Fruit fly (Drosophila melanogaster) whole organism, wandering third instar larva: ENCODE results near the gene Tps1.

Source experiments
- CG9705 ChIP-seq: fragments of 200-800 bp; sonication (Bioruptor generic); optimal IDR thresholded peaks from 2 replicates; lab custom pipeline; 2018; ENCODE audit warnings: missing biosample characterization, mild to moderate bottlenecking, missing genetic modification characterization
- CrebA ChIP-seq: fragments of 200-800 bp; sonication (Bioruptor generic); optimal IDR thresholded peaks from 2 replicates; lab custom pipeline; 2016; ENCODE audit warnings: missing biosample characterization, mild to moderate bottlenecking, missing genetic modification characterization, borderline replicate concordance
- Jra ChIP-seq: sonication (Bioruptor generic); optimal IDR thresholded peaks from 2 replicates; lab custom pipeline; 2016; ENCODE audit warnings: missing biosample characterization, missing genetic modification characterization
- Mio ChIP-seq: sonication (Bioruptor generic); optimal IDR thresholded peaks from 2 replicates; lab custom pipeline; 2016; ENCODE audit warnings: missing biosample characterization, missing genetic modification characterization
- OdsH ChIP-seq: fragments of 200-800 bp; sonication (Bioruptor generic); optimal IDR thresholded peaks from 2 replicates; lab custom pipeline; 2016; ENCODE audit warnings: missing biosample characterization, mild to moderate bottlenecking, missing genetic modification characterization
- Sp1 ChIP-seq: fragments of 200-800 bp; sonication (Bioruptor generic); optimal IDR thresholded peaks from 3 replicates; lab custom pipeline; 2019; ENCODE audit warnings: missing biosample characterization, mild to moderate bottlenecking, missing genetic modification characterization, moderate library complexity
- Vsx2 ChIP-seq: fragments of 200-300, 225-300 bp; sonication (Bioruptor generic); optimal IDR thresholded peaks from 2 replicates; lab custom pipeline; 2018; ENCODE audit warnings: missing biosample characterization, missing genetic modification characterization; ENCODE audit not compliant: partially characterized antibody
- brk ChIP-seq: fragments of 200-800 bp; sonication (Bioruptor generic); optimal IDR thresholded peaks from 2 replicates; lab custom pipeline; 2016; ENCODE audit warnings: missing biosample characterization, mild to moderate bottlenecking, missing genetic modification characterization
- dmrt93B ChIP-seq: fragments of 200-800 bp; sonication (Bioruptor generic); optimal IDR thresholded peaks from 2 replicates; lab custom pipeline; 2018; ENCODE audit warnings: missing biosample characterization, mild to moderate bottlenecking, missing genetic modification characterization
- dsf ChIP-seq: sonication (Bioruptor generic); optimal IDR thresholded peaks from 2 replicates; lab custom pipeline; 2016; ENCODE audit warnings: missing biosample characterization, missing genetic modification characterization, borderline replicate concordance
- h ChIP-seq: fragments of 200-800 bp; sonication (Bioruptor generic); optimal IDR thresholded peaks from 3 replicates; lab custom pipeline; 2016; ENCODE audit warnings: missing biosample characterization, mild to moderate bottlenecking, missing genetic modification characterization
- jim ChIP-seq: fragments of 175-275, 200-325 bp; sonication (Bioruptor generic); optimal IDR thresholded peaks from 2 replicates; lab custom pipeline; 2016; ENCODE audit warnings: missing biosample characterization, mild to moderate bottlenecking, missing genetic modification characterization
- pan ChIP-seq: fragments of >200 bp; optimal IDR thresholded peaks from 2 replicates; lab custom pipeline; 2017
- rgr ChIP-seq: fragments of 200-800 bp; sonication (Bioruptor generic); optimal IDR thresholded peaks from 3 replicates; lab custom pipeline; 2016; ENCODE audit warnings: missing biosample characterization, mild to moderate bottlenecking, missing genetic modification characterization
- sage ChIP-seq: fragments of 200-800 bp; sonication (Bioruptor generic); optimal IDR thresholded peaks from 2 replicates; lab custom pipeline; 2016; ENCODE audit warnings: missing biosample characterization, mild to moderate bottlenecking, missing genetic modification characterization
- tai ChIP-seq: sonication (Bioruptor generic); optimal IDR thresholded peaks from 2 replicates; lab custom pipeline; 2016; ENCODE audit warnings: missing biosample characterization, missing genetic modification characterization
- woc ChIP-seq: sonication (Bioruptor generic); optimal IDR thresholded peaks from 2 replicates; lab custom pipeline; 2016; ENCODE audit warnings: missing biosample characterization, mild to moderate bottlenecking, missing genetic modification characterization

The Tps1 gene

DNA sequence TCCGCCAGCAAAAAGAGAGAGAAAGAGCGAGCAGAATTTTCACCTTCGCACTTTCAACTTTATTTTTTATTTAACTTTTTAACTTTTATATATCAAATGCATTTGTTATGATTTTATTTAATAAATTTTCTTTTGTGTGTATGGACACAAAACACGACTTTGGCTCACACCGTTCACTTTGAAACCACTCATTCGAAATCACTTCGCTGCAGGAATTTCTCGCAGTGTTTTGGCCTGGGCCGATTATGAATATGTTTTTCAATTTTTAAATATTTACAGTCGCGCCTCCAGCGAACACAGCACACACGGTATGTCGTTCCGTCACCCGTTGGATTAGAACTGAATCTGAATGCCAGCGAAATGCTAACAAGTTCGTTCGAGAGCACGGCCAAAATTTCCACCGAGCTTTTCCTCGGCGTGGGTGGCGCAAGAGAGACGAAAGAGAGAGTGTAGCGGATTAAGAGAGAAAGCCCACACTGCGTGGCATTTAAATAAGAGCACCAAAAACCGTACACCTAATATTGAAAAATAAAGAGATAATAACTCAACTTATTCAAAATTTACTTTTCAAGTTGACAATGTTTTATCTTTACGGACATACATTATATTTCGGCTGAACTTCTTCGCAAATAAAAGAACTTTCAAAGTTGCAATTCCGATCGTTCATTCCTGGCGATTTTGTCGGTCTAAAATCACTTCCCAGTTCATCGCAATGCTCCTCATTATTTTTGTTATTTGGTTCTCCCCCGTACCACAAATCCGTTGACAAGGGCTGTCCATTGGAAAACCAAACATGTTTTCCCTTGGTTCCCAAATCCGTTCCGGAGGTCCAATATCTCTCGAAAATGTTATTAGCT, 53.0 kb downstream of the Tps1 start, which contains the start of gene CG15431:
CG15431 (minus strand) TSS at position 402 of the 857 bp plus-strand sequence.
- TF ChIP-seq CrebA (no peak), rgr (GFP tag; lab: Kevin White, UChicago) (no peak), Mio (GFP tag; lab: Kevin White, UChicago) (no peak), tai (no peak), Sp1 (no peak), dmrt93B (GFP tag; lab: Kevin White, UChicago) (no peak), Vsx2 (GFP tag; lab: Kevin White, UChicago) (no peak), h (GFP tag; lab: Kevin White, UChicago) (no peak), woc (GFP tag; lab: Kevin White, UChicago) (no peak), sage (GFP tag; lab: Kevin White, UChicago) (no peak)

DNA sequence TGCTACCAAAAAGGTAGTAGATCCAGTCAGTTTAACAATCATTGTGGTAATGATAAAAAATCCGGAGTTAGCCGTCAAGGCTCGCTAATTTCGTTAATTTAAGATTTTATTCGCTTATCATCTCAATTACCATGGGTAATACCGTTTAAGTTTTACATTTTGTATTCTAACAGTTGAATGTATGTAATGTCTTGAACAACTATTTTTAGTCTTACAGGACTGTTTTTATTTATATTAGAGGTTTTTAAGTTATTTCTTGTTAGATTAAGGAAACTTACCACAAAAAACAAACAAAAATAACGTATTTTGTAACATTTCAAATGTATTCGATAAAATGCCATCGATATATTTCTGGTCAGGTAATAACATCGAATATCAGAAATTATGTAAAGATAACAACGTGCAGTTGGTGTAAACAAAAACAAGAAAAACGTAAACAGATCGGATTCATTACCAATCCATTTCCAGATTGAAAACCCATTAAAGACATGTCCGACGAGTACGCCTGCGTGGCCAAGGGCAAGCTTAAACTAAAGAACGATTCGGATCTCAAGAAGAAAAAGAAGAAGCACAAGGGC, 54.0 kb downstream of the Tps1 start, which contains the start of the genes Sfp24F and CG15432:
Sfp24F (minus strand) TSS at position 51 of the 578 bp plus-strand sequence.
CG15432 (plus strand) TSS at position 311 of the 578 bp plus-strand sequence.
- TF ChIP-seq rgr (GFP tag; lab: Kevin White, UChicago) (no peak), pan (lab: Kevin White, UChicago) (no peak), Mio (GFP tag; lab: Kevin White, UChicago) (no peak), OdsH (GFP tag; lab: Kevin White, UChicago) (no peak), Jra (GFP tag; lab: Kevin White, UChicago) (no peak), brk (GFP tag; lab: Kevin White, UChicago) (no peak), CG9705 (GFP tag; lab: Kevin White, UChicago) (no peak), jim (GFP tag; lab: Kevin White, UChicago) (no peak), dsf (no peak)
